Fruit fly (Drosophila melanogaster) whole organism, pupa: ENCODE data around the gene frc.

Experiments used
- CG10348 ChIP-seq: fragments of 200-800 bp; sonication (Bioruptor generic); IDR thresholded peaks from 2 replicates; pipeline ENCODE4 v1.3.6; 2022; ENCODE audit warnings: missing biosample characterization, missing genetic modification characterization
- CG12605 ChIP-seq: fragments of 200-800 bp; sonication (Bioruptor generic); IDR thresholded peaks from 2 replicates; pipeline ENCODE4 v1.3.6; 2022; ENCODE audit warnings: missing biosample characterization, missing genetic modification characterization
- CG13204 ChIP-seq: fragments of 200-800 bp; sonication (Bioruptor generic); optimal IDR thresholded peaks from 2 replicates; lab custom pipeline; 2018; ENCODE audit warnings: missing biosample characterization, mild to moderate bottlenecking, missing genetic modification characterization, moderate library complexity
- CG14655 ChIP-seq: fragments of 200-800 bp; sonication (Bioruptor generic); optimal IDR thresholded peaks from 3 replicates; lab custom pipeline; 2017; ENCODE audit warnings: mild to moderate bottlenecking, missing biosample characterization, missing genetic modification reagents, missing genetic modification characterization
- CG15710 ChIP-seq: fragments of 200-800 bp; sonication (Bioruptor generic); optimal IDR thresholded peaks from 2 replicates; lab custom pipeline; 2018; ENCODE audit warnings: missing biosample characterization, mild to moderate bottlenecking, missing genetic modification characterization, moderate library complexity
- CG17806 ChIP-seq: fragments of 200-800 bp; sonication (Bioruptor generic); optimal IDR thresholded peaks from 2 replicates; lab custom pipeline; 2018; ENCODE audit warnings: missing biosample characterization, mild to moderate bottlenecking, missing genetic modification characterization, moderate library complexity
- CG32121 ChIP-seq: fragments of 200-800 bp; sonication (Bioruptor generic); IDR thresholded peaks from 2 replicates; pipeline ENCODE4 v1.3.6; 2022; ENCODE audit warnings: missing biosample characterization, missing genetic modification characterization
- CG34367 ChIP-seq: fragments of 200-800 bp; sonication (Bioruptor generic); optimal IDR thresholded peaks from 2 replicates; lab custom pipeline; 2018; ENCODE audit warnings: missing biosample characterization, mild to moderate bottlenecking, missing genetic modification characterization
- CG4496 ChIP-seq: fragments of 200-800 bp; sonication (Bioruptor generic); IDR thresholded peaks from 3 replicates; pipeline ENCODE4 v1.3.6; 2022; ENCODE audit warnings: missing biosample characterization, missing genetic modification characterization
- CG8159 ChIP-seq: fragments of 200-800 bp; sonication (Bioruptor generic); optimal IDR thresholded peaks from 3 replicates; lab custom pipeline; 2018; ENCODE audit warnings: missing biosample characterization, mild to moderate bottlenecking, missing genetic modification characterization, moderate library complexity
- CG8301 ChIP-seq: fragments of 200-800 bp; sonication (Bioruptor generic); optimal IDR thresholded peaks from 2 replicates; lab custom pipeline; 2018; ENCODE audit warnings: missing biosample characterization, mild to moderate bottlenecking, missing genetic modification characterization
- CG9948 ChIP-seq: fragments of 200-800 bp; sonication (Bioruptor generic); optimal IDR thresholded peaks from 2 replicates; lab custom pipeline; 2018; ENCODE audit warnings: missing biosample characterization, mild to moderate bottlenecking, missing genetic modification characterization, moderate library complexity
- D1 ChIP-seq: fragments of 200-800 bp; sonication (Bioruptor generic); optimal IDR thresholded peaks from 2 replicates; lab custom pipeline; 2018; ENCODE audit warnings: missing biosample characterization, mild to moderate bottlenecking, missing genetic modification characterization, moderate library complexity
- EcR ChIP-seq: fragments of 200-800 bp; sonication (Bioruptor generic); optimal IDR thresholded peaks from 3 replicates; lab custom pipeline; 2019; ENCODE audit warnings: missing biosample characterization, missing genetic modification characterization, mild to moderate bottlenecking, moderate library complexity, missing genetic modification reagents
- Ets98B ChIP-seq: fragments of 200-800 bp; sonication (Bioruptor generic); IDR thresholded peaks from 2 replicates; pipeline ENCODE4 v1.3.6; 2022; ENCODE audit warnings: missing biosample characterization, missing genetic modification characterization
- Pif1A ChIP-seq: fragments of 200-800 bp; sonication (Bioruptor generic); optimal IDR thresholded peaks from 3 replicates; lab custom pipeline; 2016; ENCODE audit warnings: missing biosample characterization, missing genetic modification characterization
- Pif1B ChIP-seq: fragments of 200-800 bp; sonication (Bioruptor generic); optimal IDR thresholded peaks from 3 replicates; lab custom pipeline; 2016; ENCODE audit warnings: missing biosample characterization, missing genetic modification characterization
- Snoo ChIP-seq: fragments of 200-800 bp; sonication (Bioruptor generic); optimal IDR thresholded peaks from 3 replicates; lab custom pipeline; 2017; ENCODE audit warnings: missing biosample characterization, mild to moderate bottlenecking, missing genetic modification characterization, inconsistent platforms
- fd96Ca ChIP-seq: fragments of 200-800 bp; sonication (Bioruptor generic); IDR thresholded peaks from 3 replicates; pipeline ENCODE4 v1.3.6; 2022; ENCODE audit warnings: missing biosample characterization, missing genetic modification characterization
- gl ChIP-seq: fragments of 200-800 bp; sonication (Bioruptor generic); optimal IDR thresholded peaks from 2 replicates; lab custom pipeline; 2018; ENCODE audit warnings: missing biosample characterization, mild to moderate bottlenecking, missing genetic modification characterization
- rn ChIP-seq: fragments of 200-800 bp; sonication (Bioruptor generic); IDR thresholded peaks from 2 replicates; pipeline ENCODE4 v1.3.6; 2022; ENCODE audit warnings: missing biosample characterization, missing genetic modification characterization

Gene frc

dm6 chr3L:17430390-17430789, 2.6 kb downstream of the frc start:
- no peak for TF ChIP-seq CG12605 (GFP tag; lab: Robert Waterston, UW)
- no peak for TF ChIP-seq CG8159 (tag; lab: Kevin White, UChicago)
- TF ChIP-seq D1 (tag; lab: Kevin White, UChicago), result no peak
- no peak for TF ChIP-seq gl (tag; lab: Kevin White, UChicago)
- TF ChIP-seq CG4496 (GFP tag; lab: Robert Waterston, UW), result peak; percentile 50; the same call in 2 of the 3 replicates
- no peak for TF ChIP-seq rn (GFP tag; lab: Robert Waterston, UW)
- no peak for TF ChIP-seq Pif1A (GFP tag; lab: Kevin White, UChicago)
- no peak for TF ChIP-seq CG34367 (tag; lab: Kevin White, UChicago)
- TF ChIP-seq EcR (GFP tag; lab: Kevin White, UChicago), result peak; percentile 39
- 0 out of 3 replicates have a peak, but pooled peaks have one; percentile 23 for TF ChIP-seq fd96Ca
- TF ChIP-seq CG10348, result no peak
- no peak for TF ChIP-seq CG32121 (GFP tag; lab: Robert Waterston, UW)

dm6 chr3L:17428779-17429178, 4.2 kb downstream of the frc start, which contains the start of gene Gorab:
Gene Gorab (minus strand): TSS chr3L:17428836.
- peak; percentile 73 for TF ChIP-seq CG8301 (tag; lab: Kevin White, UChicago)
- peak; percentile 86 for TF ChIP-seq CG17806
- peak; percentile 91 for TF ChIP-seq Ets98B
- no peak for TF ChIP-seq EcR (GFP tag; lab: Kevin White, UChicago)
- TF ChIP-seq CG34367 (tag; lab: Kevin White, UChicago), result peak; percentile 68
- peak; percentile 76 for TF ChIP-seq Pif1B (GFP tag; lab: Kevin White, UChicago)
- TF ChIP-seq CG4496 (GFP tag; lab: Robert Waterston, UW), result peak; percentile 96
- peak; percentile 78 for TF ChIP-seq CG8159 (tag; lab: Kevin White, UChicago)
- TF ChIP-seq CG10348, result peak; percentile 85
- TF ChIP-seq D1 (tag; lab: Kevin White, UChicago), result no peak
- peak; percentile 80 for TF ChIP-seq CG9948 (tag; lab: Kevin White, UChicago)
- TF ChIP-seq CG14655 (GFP tag; lab: Kevin White, UChicago), result peak; percentile 80
- peak; percentile 79 for TF ChIP-seq Pif1A (GFP tag; lab: Kevin White, UChicago)
- TF ChIP-seq CG12605 (GFP tag; lab: Robert Waterston, UW), result peak; percentile 86
- peak; percentile 92 for TF ChIP-seq CG32121 (GFP tag; lab: Robert Waterston, UW)
- TF ChIP-seq fd96Ca, result peak; percentile 91
- TF ChIP-seq gl (tag; lab: Kevin White, UChicago), result no peak
- peak; percentile 81 for TF ChIP-seq Snoo (tag; lab: Kevin White, UChicago)
- peak; percentile 90 for TF ChIP-seq rn (GFP tag; lab: Robert Waterston, UW)
- TF ChIP-seq CG13204 (GFP tag; lab: Kevin White, UChicago), result no peak
- TF ChIP-seq CG15710 (tag; lab: Kevin White, UChicago), result peak; percentile 85

DNA sequence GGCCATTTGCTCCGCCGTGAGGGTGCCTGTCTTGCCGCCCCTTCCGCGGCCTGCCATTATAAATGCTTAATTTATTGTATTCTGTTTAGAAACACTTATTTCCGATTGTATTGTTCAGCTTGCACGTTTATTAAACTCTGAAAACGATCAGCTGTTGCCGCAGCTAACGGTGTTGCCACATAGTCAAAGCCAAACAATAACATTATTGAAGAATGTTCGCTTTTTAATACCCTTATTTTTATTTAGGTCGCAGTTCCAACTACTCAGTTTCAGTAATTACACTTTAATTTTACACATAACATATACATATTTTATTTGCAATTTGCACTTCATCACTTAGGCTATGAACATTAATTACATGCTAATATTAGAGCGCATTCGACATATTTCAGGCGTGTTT, 6.0 kb downstream of the frc start, which contains the start of gene Polr3G:
Polr3G (minus strand) TSS at position 118 of the 400 bp plus-strand sequence.
- TF ChIP-seq CG9948 (tag; lab: Kevin White, UChicago), result no peak
- TF ChIP-seq Pif1A (GFP tag; lab: Kevin White, UChicago), result no peak
- TF ChIP-seq Ets98B, result no peak
- peak; percentile 16 for TF ChIP-seq Snoo (tag; lab: Kevin White, UChicago)
- TF ChIP-seq CG14655 (GFP tag; lab: Kevin White, UChicago), result no peak
- TF ChIP-seq fd96Ca, result no peak
- no peak for TF ChIP-seq CG4496 (GFP tag; lab: Robert Waterston, UW)
- TF ChIP-seq CG12605 (GFP tag; lab: Robert Waterston, UW), result no peak
- TF ChIP-seq CG13204 (GFP tag; lab: Kevin White, UChicago), result no peak
- TF ChIP-seq D1 (tag; lab: Kevin White, UChicago), result no peak
- TF ChIP-seq CG8301 (tag; lab: Kevin White, UChicago), result no peak
- TF ChIP-seq CG15710 (tag; lab: Kevin White, UChicago), result no peak
- no peak for TF ChIP-seq EcR (GFP tag; lab: Kevin White, UChicago)
- peak; percentile 2 for TF ChIP-seq CG17806

DNA sequence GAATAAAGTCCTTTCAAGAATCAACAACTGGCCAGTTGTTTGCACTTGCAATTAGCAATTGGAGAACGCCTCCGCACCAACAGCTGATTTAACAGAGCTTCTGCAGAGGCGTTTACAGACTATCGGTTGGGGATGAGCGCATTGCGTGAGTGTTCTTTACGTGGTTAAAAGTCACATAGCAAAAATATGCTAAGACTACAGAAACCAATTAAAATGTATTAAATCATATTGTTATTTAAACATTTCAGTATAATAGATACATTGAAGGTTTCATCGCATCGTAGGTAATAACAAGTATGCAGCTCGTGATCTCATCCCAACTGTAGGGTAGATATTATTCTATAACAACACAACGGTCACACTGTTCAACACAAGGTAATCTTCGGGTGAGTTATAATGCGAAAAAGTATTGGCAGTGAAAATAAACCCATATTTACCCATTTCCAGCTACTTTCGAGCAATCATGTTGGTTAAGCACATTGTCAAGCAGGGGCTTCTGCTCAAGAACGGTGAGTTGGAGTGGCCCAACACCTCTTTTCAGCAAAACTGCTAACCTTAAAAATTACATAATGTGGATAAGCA, 7.8 kb downstream of the frc start, which contains the start of the genes Sec3 and COX7B:
Sec3 (minus strand) TSS at position 86 of the 582 bp plus-strand sequence.
COX7B (plus strand) TSS at position 346 of the 582 bp plus-strand sequence.
- TF ChIP-seq rn (GFP tag; lab: Robert Waterston, UW), result no peak
- no peak for TF ChIP-seq D1 (tag; lab: Kevin White, UChicago)
- TF ChIP-seq CG14655 (GFP tag; lab: Kevin White, UChicago), result peak; percentile 17
- TF ChIP-seq CG8301 (tag; lab: Kevin White, UChicago), result peak; percentile 19
- TF ChIP-seq Pif1B (GFP tag; lab: Kevin White, UChicago), result peak; percentile 21
- TF ChIP-seq fd96Ca, result 0 out of 3 replicates have a peak, but pooled peaks have one; percentile 8
- no peak for TF ChIP-seq Ets98B
- TF ChIP-seq CG8159 (tag; lab: Kevin White, UChicago), result peak; percentile 64
- peak; percentile 43; the same call in 1 of the 2 replicates for TF ChIP-seq CG32121 (GFP tag; lab: Robert Waterston, UW)
- TF ChIP-seq Snoo (tag; lab: Kevin White, UChicago), result peak; percentile 43
- TF ChIP-seq CG10348, result no peak
- peak; percentile 32 for TF ChIP-seq CG9948 (tag; lab: Kevin White, UChicago)
- peak; percentile 45 for TF ChIP-seq CG17806
- peak; percentile 42 for TF ChIP-seq Pif1A (GFP tag; lab: Kevin White, UChicago)
- TF ChIP-seq CG4496 (GFP tag; lab: Robert Waterston, UW), result 0 out of 3 replicates have a peak, but pooled peaks have one; percentile 45
- peak; percentile 8 for TF ChIP-seq EcR (GFP tag; lab: Kevin White, UChicago)
- TF ChIP-seq gl (tag; lab: Kevin White, UChicago), result no peak
- TF ChIP-seq CG12605 (GFP tag; lab: Robert Waterston, UW), result 0 out of 2 replicates have a peak, but pooled peaks have one; percentile 9
- no peak for TF ChIP-seq CG13204 (GFP tag; lab: Kevin White, UChicago)
- TF ChIP-seq CG15710 (tag; lab: Kevin White, UChicago), result peak; percentile 58
- peak; percentile 40 for TF ChIP-seq CG34367 (tag; lab: Kevin White, UChicago)
